Worm (Caenorhabditis elegans) whole organism, young adult: ENCODE measurements around the gene mrpl-37.

Source experiments
- C06A6.2 ChIP-seq: fragments of 200-800 bp; sonication (Bioruptor generic); conservative IDR thresholded peaks from 2 replicates; pipeline ENCODE4 v1.3.6; 2022; ENCODE audit warnings: missing genetic modification characterization, missing compliant biosample characterization
- akir-1 ChIP-seq: fragments of 200-800 bp; sonication (Bioruptor generic); optimal IDR thresholded peaks from 2 replicates; lab custom pipeline; 2018; ENCODE audit warnings: mild to moderate bottlenecking, missing genetic modification characterization, moderate library complexity, missing compliant biosample characterization
- ama-1 ChIP-seq, 3 experiments: fragments of 150-350 bp in 1 of 3; sonication (generic microtip) in 2 of 3; optimal IDR thresholded peaks; 2 replicates each; lab custom pipeline; 2014 to 2018; ENCODE audit warnings: missing biosample characterization in 2 of 3, missing genetic modification characterization in 2 of 3, missing genetic modification reagents in 2 of 3
- bed-1 ChIP-seq: fragments of 200-800 bp; sonication (Bioruptor generic); IDR thresholded peaks from 2 replicates; pipeline ENCODE4 v1.3.6; 2022; ENCODE audit warnings: missing genetic modification reagents, missing genetic modification characterization, missing compliant biosample characterization
- ceh-91 ChIP-seq: fragments of 200-800 bp; sonication (Bioruptor generic); IDR thresholded peaks from 2 replicates; pipeline ENCODE4 v1.3.6; 2022; ENCODE audit warnings: missing genetic modification reagents, missing genetic modification characterization, missing compliant biosample characterization
- dpl-1 ChIP-seq: fragments of 150-350 bp; optimal IDR thresholded peaks from 2 replicates; lab custom pipeline; 2014; ENCODE audit warnings: missing biosample characterization, missing genetic modification reagents, missing genetic modification characterization
- lin-35 ChIP-seq, 3 experiments: fragments of 150-350 bp in 2 of 3; sonication (generic microtip) in 1 of 3; optimal IDR thresholded peaks; 2 replicates each; lab custom pipeline; 2014 to 2018; ENCODE audit warnings: missing biosample characterization in 3 of 3, missing genetic modification characterization in 3 of 3, missing genetic modification reagents in 3 of 3
- pbrm-1 ChIP-seq: fragments of 200-800 bp; sonication (Bioruptor generic); IDR thresholded peaks from 2 replicates; pipeline ENCODE4 v1.3.6; 2022; ENCODE audit warnings: missing genetic modification reagents, missing genetic modification characterization, missing compliant biosample characterization
- snpc-3.4 ChIP-seq: sonication (generic microtip); optimal IDR thresholded peaks from 2 replicates; lab custom pipeline; 2017; ENCODE audit warnings: missing genetic modification characterization, mild to moderate bottlenecking, missing compliant biosample characterization, antibody characterized with exemption, moderate library complexity, missing genotype, missing genetic modification reagents
- snpc-4 ChIP-seq, 5 experiments: fragments of 150-350 bp in 1 of 5; sonication (generic microtip) in 4 of 5; optimal IDR thresholded peaks; 2 replicates each; lab custom pipeline; 2014 to 2018; ENCODE audit warnings: missing genetic modification characterization in 5 of 5, missing biosample characterization in 3 of 5, antibody characterized with exemption in 2 of 5, mild to moderate bottlenecking in 2 of 5, missing compliant biosample characterization in 2 of 5, missing genotype in 2 of 5, moderate library complexity in 2 of 5, missing genetic modification reagents in 1 of 5
- tbx-9 ChIP-seq: sonication (generic microtip); optimal IDR thresholded peaks from 2 replicates; lab custom pipeline; 2016; ENCODE audit warnings: borderline replicate concordance, missing genetic modification characterization, inconsistent platforms, missing compliant biosample characterization
- unc-62 ChIP-seq: fragments of 150-350 bp; optimal IDR thresholded peaks from 2 replicates; lab custom pipeline; 2014; ENCODE audit warnings: missing biosample characterization, missing genetic modification reagents, missing genetic modification characterization
- ztf-3 ChIP-seq: fragments of 200-800 bp; sonication (Bioruptor generic); optimal IDR thresholded peaks from 2 replicates; lab custom pipeline; 2018; ENCODE audit warnings: mild to moderate bottlenecking, missing genetic modification characterization, missing compliant biosample characterization

DNA sequence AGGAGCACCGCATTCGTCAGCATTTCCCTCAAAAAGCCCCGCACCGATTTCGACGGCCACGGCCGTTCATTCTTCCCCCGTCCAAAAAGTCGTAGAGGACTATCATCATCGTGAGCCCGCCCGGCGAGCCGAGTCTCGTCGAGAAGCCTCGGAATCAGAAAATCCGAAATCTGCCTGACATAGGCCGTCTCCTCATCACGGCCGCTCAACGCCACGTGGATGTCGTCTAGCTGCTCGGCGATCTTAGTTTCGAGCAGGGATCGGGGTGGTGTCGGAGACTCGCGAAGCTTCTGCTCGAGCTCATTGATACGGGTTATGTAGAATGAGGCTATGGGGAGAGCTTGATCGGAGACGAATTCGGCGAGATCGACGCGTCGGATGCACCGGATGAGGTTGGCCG lies 45.7 kb downstream of the mrpl-37 start:
- no peak for TF ChIP-seq ceh-91 (GFP tag; lab: Robert Waterston, UW)
- TF ChIP-seq ama-1 (optimal IDR thresholded peaks at IDR 0.05; lab: Kevin White, UChicago) = no peak
- no peak for TF ChIP-seq ama-1 (GFP tag; optimal IDR thresholded peaks at IDR 0.05; lab: Kevin White, UChicago)
- TF ChIP-seq snpc-3.4 = no peak
- no peak for TF ChIP-seq C06A6.2
- no peak for TF ChIP-seq lin-35 (GFP tag; optimal IDR thresholded peaks at IDR 0.05; lab: Kevin White, UChicago)
- TF ChIP-seq ztf-3 = no peak
- no peak for TF ChIP-seq akir-1 (GFP tag; lab: Kevin White, UChicago)
- TF ChIP-seq dpl-1 (GFP tag; lab: Kevin White, UChicago) = no peak
- no peak for TF ChIP-seq pbrm-1 (GFP tag; lab: Robert Waterston, UW)
- no peak for TF ChIP-seq bed-1
- TF ChIP-seq unc-62 (GFP tag; lab: Kevin White, UChicago) = no peak
- TF ChIP-seq tbx-9 (tag; lab: Kevin White, UChicago) = no peak
- TF ChIP-seq snpc-4 (GFP tag; optimal IDR thresholded peaks at IDR 0.05; lab: Kevin White, UChicago) = no peak
- no peak for TF ChIP-seq snpc-4 (tag; optimal IDR thresholded peaks at IDR 0.05; lab: Kevin White, UChicago)
